Fruit fly (Drosophila melanogaster): ENCODE results near the gene rut.

DNA sequence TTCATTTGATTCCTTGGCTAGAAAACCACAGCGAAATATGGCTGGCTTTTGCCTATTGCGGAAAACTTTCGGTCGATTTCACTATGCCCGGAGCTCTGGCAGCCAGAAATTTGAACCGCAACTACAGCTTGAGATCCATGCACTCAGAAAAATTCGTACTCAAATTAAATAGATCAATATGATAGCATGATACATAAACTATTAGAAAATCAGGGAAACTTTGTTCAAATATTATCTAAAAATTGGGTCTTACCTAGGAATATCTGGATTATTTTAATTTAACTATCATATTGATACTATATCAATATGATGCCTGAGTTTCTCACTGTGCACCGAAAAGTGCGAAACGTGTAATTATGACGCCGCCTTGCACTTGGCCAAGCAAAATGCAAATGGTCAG, 74.7 kb downstream of the rut start:
- no peak for TF ChIP-seq Blimp-1 (GFP tag; optimal IDR thresholded peaks at IDR 0.05)
- no peak for TF ChIP-seq CG8319 (GFP tag; optimal IDR thresholded peaks at IDR 0.05)
- no peak for TF ChIP-seq Eip75B (GFP tag; optimal IDR thresholded peaks at IDR 0.05)
- TF ChIP-seq CG10631 (GFP tag; optimal IDR thresholded peaks at IDR 0.05) = no peak
- no peak for TF ChIP-seq spab (GFP tag; optimal IDR thresholded peaks at IDR 0.05)
- no peak for TF ChIP-seq CG6808 (GFP tag; optimal IDR thresholded peaks at IDR 0.05)
- no peak for TF ChIP-seq Ets21C (GFP tag; optimal IDR thresholded peaks at IDR 0.05)
- TF ChIP-seq fkh (GFP tag; optimal IDR thresholded peaks at IDR 0.05) = no peak
- TF ChIP-seq cyc (GFP tag; optimal IDR thresholded peaks at IDR 0.05) = peak; percentile 8

Data from whole organism, prepupa.